Worm (Caenorhabditis elegans) whole organism, young adult: ENCODE data around the gene srf-3.

Experiments
- F37B4.10 ChIP-seq: fragments of 200-800 bp; sonication (Bioruptor generic); IDR thresholded peaks from 2 replicates; pipeline ENCODE4 v1.3.6; 2022; ENCODE audit warnings: missing genetic modification characterization, missing compliant biosample characterization
- athp-1 ChIP-seq: sonication (generic microtip); optimal IDR thresholded peaks from 2 replicates; lab custom pipeline; 2017; ENCODE audit warnings: mild to moderate bottlenecking, missing genetic modification characterization, missing compliant biosample characterization
- ceh-91 ChIP-seq: fragments of 200-800 bp; sonication (Bioruptor generic); IDR thresholded peaks from 2 replicates; pipeline ENCODE4 v1.3.6; 2022; ENCODE audit warnings: missing genetic modification reagents, missing genetic modification characterization, missing compliant biosample characterization
- dpl-1 ChIP-seq: fragments of 150-350 bp; optimal IDR thresholded peaks from 2 replicates; lab custom pipeline; 2014; ENCODE audit warnings: missing biosample characterization, missing genetic modification reagents, missing genetic modification characterization
- nfya-1 ChIP-seq: sonication (generic microtip); optimal IDR thresholded peaks from 2 replicates; lab custom pipeline; 2017; ENCODE audit warnings: antibody characterized with exemption, missing compliant biosample characterization, missing genetic modification characterization, borderline replicate concordance; ENCODE audit not compliant: insufficient read depth
- unc-130 ChIP-seq: sonication (generic microtip); optimal IDR thresholded peaks from 2 replicates; lab custom pipeline; 2016; ENCODE audit warnings: missing genetic modification reagents, missing genetic modification characterization, missing compliant biosample characterization
- unc-62 ChIP-seq: fragments of 150-350 bp; optimal IDR thresholded peaks from 2 replicates; lab custom pipeline; 2014; ENCODE audit warnings: missing biosample characterization, missing genetic modification reagents, missing genetic modification characterization
- ztf-26 ChIP-seq: sonication (generic microtip); optimal IDR thresholded peaks from 2 replicates; lab custom pipeline; 2017; ENCODE audit warnings: missing genetic modification characterization, missing compliant biosample characterization

DNA sequence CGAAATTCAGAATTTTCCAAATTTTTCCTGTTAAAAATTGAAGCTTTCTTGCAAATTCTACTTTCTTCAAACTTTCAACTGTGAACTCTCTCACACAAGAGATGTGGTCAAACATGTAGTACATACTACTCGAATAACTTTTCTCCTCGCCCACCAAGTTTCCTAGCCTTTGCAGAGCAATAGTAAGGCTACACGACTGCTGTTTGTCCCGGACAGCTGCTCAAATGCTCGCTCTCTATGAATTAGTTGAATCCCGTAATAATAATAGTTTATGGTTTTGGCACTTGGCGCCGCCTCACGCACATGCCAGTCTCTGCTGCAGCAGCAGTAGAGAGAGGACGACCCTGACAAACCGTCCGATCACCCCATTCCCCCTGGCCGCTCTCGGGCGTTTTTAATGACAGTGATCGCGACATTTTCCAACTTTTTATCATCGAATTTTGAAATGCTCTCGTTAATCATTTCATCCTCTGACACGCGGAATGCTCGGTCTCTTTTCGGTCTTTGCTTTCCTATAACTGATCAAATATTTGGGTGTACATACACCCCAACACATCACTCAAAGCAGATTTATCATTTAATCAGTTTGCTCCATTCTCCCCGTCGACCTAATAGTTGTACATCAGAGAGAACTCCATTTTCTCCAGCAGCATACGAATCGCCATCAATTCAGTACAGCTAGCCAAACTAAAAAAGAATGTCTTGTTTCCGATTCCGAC, 15.5 kb upstream of the srf-3 start:
- TF ChIP-seq unc-62, result no peak
- no peak for TF ChIP-seq F37B4.10
- TF ChIP-seq unc-130, result no peak
- no peak for TF ChIP-seq ceh-91 (GFP tag; lab: Robert Waterston, UW)
- TF ChIP-seq dpl-1 (GFP tag; lab: Kevin White, UChicago), result no peak
- no peak for TF ChIP-seq nfya-1
- TF ChIP-seq ztf-26 (tag; lab: Kevin White, UChicago), result peak; percentile 3
- no peak for TF ChIP-seq athp-1 (tag; lab: Kevin White, UChicago)
